Worm (Caenorhabditis elegans) whole organism, young adult: Measurements from ENCODE around the gene daf-41.

Source experiments
- B0261.1 ChIP-seq: sonication (generic microtip); optimal IDR thresholded peaks from 2 replicates; lab custom pipeline; 2016; ENCODE audit warnings: mild to moderate bottlenecking, missing genetic modification characterization, moderate library complexity, missing compliant biosample characterization
- F22D6.2 ChIP-seq: sonication (generic microtip); optimal IDR thresholded peaks from 2 replicates; lab custom pipeline; 2016; ENCODE audit warnings: mild to moderate bottlenecking, missing genetic modification characterization, missing compliant biosample characterization
- F37B4.10 ChIP-seq: fragments of 200-800 bp; sonication (Bioruptor generic); IDR thresholded peaks from 2 replicates; pipeline ENCODE4 v1.3.6; 2022; ENCODE audit warnings: missing genetic modification characterization, missing compliant biosample characterization
- F39B2.1 ChIP-seq: fragments of 200-800 bp; sonication (Bioruptor generic); IDR thresholded peaks from 2 replicates; pipeline ENCODE4 v1.3.6; 2022; ENCODE audit warnings: missing genetic modification reagents, missing genetic modification characterization, missing compliant biosample characterization
- F57A8.1 ChIP-seq: fragments of 200-800 bp; sonication (Bioruptor generic); optimal IDR thresholded peaks from 2 replicates; lab custom pipeline; 2018; ENCODE audit warnings: mild to moderate bottlenecking, missing genetic modification characterization, moderate library complexity, missing compliant biosample characterization
- K12H6.12 ChIP-seq: fragments of 200-800 bp; sonication (Bioruptor generic); optimal IDR thresholded peaks from 2 replicates; lab custom pipeline; 2018; ENCODE audit warnings: mild to moderate bottlenecking, missing genetic modification characterization, missing compliant biosample characterization
- Y53F4B.3 ChIP-seq: fragments of 200-800 bp; sonication (Bioruptor generic); IDR thresholded peaks from 2 replicates; pipeline ENCODE4 v1.3.6; 2022; ENCODE audit warnings: missing genetic modification reagents, missing genetic modification characterization, missing compliant biosample characterization
- ZK185.1 ChIP-seq: sonication (generic microtip); optimal IDR thresholded peaks from 2 replicates; lab custom pipeline; 2016; ENCODE audit warnings: mild to moderate bottlenecking, missing genetic modification characterization, missing compliant biosample characterization; ENCODE audit not compliant: poor library complexity, severe bottlenecking
- ama-1 ChIP-seq, 3 experiments: fragments of 150-350 bp in 1 of 3; sonication (generic microtip) in 2 of 3; optimal IDR thresholded peaks; 2 replicates each; lab custom pipeline; 2014 to 2018; ENCODE audit warnings: missing biosample characterization in 2 of 3, missing genetic modification characterization in 2 of 3, missing genetic modification reagents in 2 of 3
- bed-1 ChIP-seq: fragments of 200-800 bp; sonication (Bioruptor generic); IDR thresholded peaks from 2 replicates; pipeline ENCODE4 v1.3.6; 2022; ENCODE audit warnings: missing genetic modification reagents, missing genetic modification characterization, missing compliant biosample characterization
- ceh-100 ChIP-seq: fragments of 200-800 bp; sonication (Bioruptor generic); IDR thresholded peaks from 2 replicates; pipeline ENCODE4 v1.3.6; 2022; ENCODE audit warnings: missing genetic modification reagents, missing genetic modification characterization, missing compliant biosample characterization
- ceh-58 ChIP-seq: fragments of 200-800 bp; sonication (Bioruptor generic); IDR thresholded peaks from 2 replicates; pipeline ENCODE4 v1.3.6; 2022; ENCODE audit warnings: missing genetic modification characterization, missing compliant biosample characterization
- ceh-79 ChIP-seq: sonication (generic microtip); optimal IDR thresholded peaks from 2 replicates; lab custom pipeline; 2017; ENCODE audit warnings: mild to moderate bottlenecking, missing genetic modification characterization, missing compliant biosample characterization
- die-1 ChIP-seq: sonication (generic microtip); optimal IDR thresholded peaks from 2 replicates; lab custom pipeline; 2016; ENCODE audit warnings: missing genotype, mild to moderate bottlenecking, missing genetic modification characterization, missing compliant biosample characterization
- efl-1 ChIP-seq: fragments of 150-350 bp; optimal IDR thresholded peaks from 2 replicates; lab custom pipeline; 2014; ENCODE audit warnings: missing biosample characterization, missing genetic modification reagents, missing genetic modification characterization
- egl-44 ChIP-seq: fragments of 200-800 bp; sonication (Bioruptor generic); IDR thresholded peaks from 2 replicates; pipeline ENCODE4 v1.3.6; 2022; ENCODE audit warnings: missing genetic modification reagents, missing genetic modification characterization, missing compliant biosample characterization
- hmg-20 ChIP-seq: fragments of 200-800 bp; sonication (Bioruptor generic); IDR thresholded peaks from 2 replicates; pipeline ENCODE4 v1.3.6; 2022; ENCODE audit warnings: missing genetic modification reagents, missing genetic modification characterization, missing compliant biosample characterization
- hrde-1 ChIP-seq: sonication (generic microtip); optimal IDR thresholded peaks from 2 replicates; lab custom pipeline; 2016; ENCODE audit warnings: missing genetic modification characterization, mild to moderate bottlenecking, missing compliant biosample characterization, moderate library complexity, missing genotype, missing genetic modification reagents, borderline replicate concordance
- hsf-1 ChIP-seq: fragments of 200-800 bp; sonication (Bioruptor generic); IDR thresholded peaks from 2 replicates; pipeline ENCODE4 v1.3.6; 2022; ENCODE audit warnings: missing genetic modification reagents, missing genetic modification characterization, missing compliant biosample characterization
- lsy-27 ChIP-seq: sonication (generic microtip); optimal IDR thresholded peaks from 2 replicates; lab custom pipeline; 2017; ENCODE audit warnings: missing genetic modification characterization, mild to moderate bottlenecking, missing compliant biosample characterization, antibody characterized with exemption, missing genotype, borderline replicate concordance; ENCODE audit not compliant: insufficient read depth
- madf-10 ChIP-seq: sonication (generic microtip); optimal IDR thresholded peaks from 2 replicates; lab custom pipeline; 2016; ENCODE audit warnings: mild to moderate bottlenecking, missing genetic modification characterization, missing compliant biosample characterization
- madf-3 ChIP-seq: fragments of 200-800 bp; sonication (Bioruptor generic); IDR thresholded peaks from 2 replicates; pipeline ENCODE4 v1.3.6; 2022; ENCODE audit warnings: missing genetic modification reagents, missing genetic modification characterization, missing compliant biosample characterization
- madf-8 ChIP-seq: fragments of 200-800 bp; sonication (Bioruptor generic); conservative IDR thresholded peaks from 2 replicates; pipeline ENCODE4 v1.3.6; 2022; ENCODE audit warnings: missing genetic modification reagents, missing genetic modification characterization, missing compliant biosample characterization
- mes-4 ChIP-seq: sonication (generic microtip); optimal IDR thresholded peaks from 2 replicates; lab custom pipeline; 2016; ENCODE audit warnings: missing genotype, missing genetic modification characterization, missing compliant biosample characterization
- nfya-2 ChIP-seq: fragments of 200-800 bp; sonication (Bioruptor generic); IDR thresholded peaks from 2 replicates; pipeline ENCODE4 v1.3.6; 2022; ENCODE audit warnings: missing genetic modification reagents, missing genetic modification characterization, missing compliant biosample characterization
- nhr-179 ChIP-seq: sonication (generic microtip); optimal IDR thresholded peaks from 2 replicates; lab custom pipeline; 2016; ENCODE audit warnings: mild to moderate bottlenecking, missing genetic modification characterization, missing compliant biosample characterization
- nhr-27 ChIP-seq: fragments of 200-800 bp; sonication (Bioruptor generic); optimal IDR thresholded peaks from 2 replicates; lab custom pipeline; 2018; ENCODE audit warnings: mild to moderate bottlenecking, missing genetic modification characterization, moderate library complexity, missing compliant biosample characterization
- rcor-1 ChIP-seq: fragments of 200-800 bp; sonication (Bioruptor generic); IDR thresholded peaks from 2 replicates; pipeline ENCODE4 v1.3.6; 2022; ENCODE audit warnings: missing genetic modification reagents, missing genetic modification characterization, missing compliant biosample characterization
- repo-1 ChIP-seq: sonication (generic microtip); optimal IDR thresholded peaks from 2 replicates; lab custom pipeline; 2017; ENCODE audit warnings: mild to moderate bottlenecking, missing genetic modification characterization, missing compliant biosample characterization
- rpc-1 ChIP-seq, 2 experiments: fragments of 150-350 bp in 1 of 2; sonication (generic microtip) in 1 of 2; optimal IDR thresholded peaks; 2 replicates each; lab custom pipeline; 2014 to 2018; ENCODE audit warnings: missing biosample characterization in 1 of 2, missing genetic modification characterization in 1 of 2, missing genetic modification reagents in 1 of 2, missing genotype in 1 of 2
- sea-2 ChIP-seq: fragments of 200-800 bp; sonication (Bioruptor generic); IDR thresholded peaks from 2 replicates; pipeline ENCODE4 v1.3.6; 2022; ENCODE audit warnings: missing genetic modification characterization, missing compliant biosample characterization
- snpc-1.3 ChIP-seq: sonication (generic microtip); optimal IDR thresholded peaks from 2 replicates; lab custom pipeline; 2017; ENCODE audit warnings: missing genetic modification characterization, mild to moderate bottlenecking, missing compliant biosample characterization, antibody characterized with exemption, moderate library complexity, missing genotype, missing genetic modification reagents; ENCODE audit not compliant: insufficient read depth
- snpc-4 ChIP-seq, 5 experiments: fragments of 150-350 bp in 1 of 5; sonication (generic microtip) in 4 of 5; optimal IDR thresholded peaks; 2 replicates each; lab custom pipeline; 2014 to 2018; ENCODE audit warnings: missing genetic modification characterization in 5 of 5, missing biosample characterization in 3 of 5, antibody characterized with exemption in 2 of 5, mild to moderate bottlenecking in 2 of 5, missing compliant biosample characterization in 2 of 5, missing genotype in 2 of 5, moderate library complexity in 2 of 5, missing genetic modification reagents in 1 of 5
- tbp1 ChIP-seq: fragments of 200-800 bp; sonication (Bioruptor generic); optimal IDR thresholded peaks from 2 replicates; lab custom pipeline; 2018; ENCODE audit warnings: mild to moderate bottlenecking, missing genetic modification characterization, missing compliant biosample characterization
- ztf-26 ChIP-seq: sonication (generic microtip); optimal IDR thresholded peaks from 2 replicates; lab custom pipeline; 2017; ENCODE audit warnings: missing genetic modification characterization, missing compliant biosample characterization
- ztf-3 ChIP-seq: fragments of 200-800 bp; sonication (Bioruptor generic); optimal IDR thresholded peaks from 2 replicates; lab custom pipeline; 2018; ENCODE audit warnings: mild to moderate bottlenecking, missing genetic modification characterization, missing compliant biosample characterization
- ztf-6 ChIP-seq: fragments of 200-800 bp; sonication (Bioruptor generic); IDR thresholded peaks from 2 replicates; pipeline ENCODE4 v1.3.6; 2022; ENCODE audit warnings: missing genetic modification reagents, missing genetic modification characterization, missing compliant biosample characterization

The daf-41 gene

DNA sequence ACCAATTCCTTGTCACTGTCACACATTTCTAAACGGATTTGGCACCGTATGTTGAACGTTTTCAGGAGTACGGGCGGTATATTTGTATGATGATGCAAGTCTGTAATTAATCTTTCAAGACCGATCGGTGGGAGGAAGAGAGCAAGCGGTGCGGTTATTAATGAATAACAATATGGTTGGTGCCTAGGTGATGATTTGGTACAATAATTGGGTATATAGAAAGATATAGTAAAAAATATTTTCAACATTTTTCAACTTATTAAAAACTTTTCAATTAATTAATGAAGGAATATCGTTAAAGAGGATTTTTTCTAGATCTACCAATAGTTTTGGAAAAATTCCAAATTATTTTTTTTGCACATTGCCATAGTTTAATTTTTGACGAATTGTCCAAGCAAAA, 30.0 kb downstream of the daf-41 start, which contains the start of gene cnd-1:
cnd-1 (minus strand) TSS at position 101 of the 400 bp plus-strand sequence.
- no peak for TF ChIP-seq nfya-2 (GFP tag; lab: Robert Waterston, UW)
- no peak for TF ChIP-seq ZK185.1 (tag; lab: Kevin White, UChicago)
- no peak for TF ChIP-seq Y53F4B.3
- TF ChIP-seq sea-2 (GFP tag; lab: Robert Waterston, UW), result no peak
- TF ChIP-seq snpc-1.3, result no peak
- no peak for TF ChIP-seq ztf-6 (GFP tag; lab: Robert Waterston, UW)
- TF ChIP-seq madf-10 (tag; lab: Kevin White, UChicago), result no peak
- no peak for TF ChIP-seq die-1 (tag; lab: Kevin White, UChicago)
- no peak for TF ChIP-seq repo-1 (tag; lab: Kevin White, UChicago)
- no peak for TF ChIP-seq lsy-27 (tag; lab: Kevin White, UChicago)
- no peak for TF ChIP-seq efl-1 (GFP tag; lab: Kevin White, UChicago)
- no peak for TF ChIP-seq hmg-20 (GFP tag; lab: Robert Waterston, UW)
- TF ChIP-seq ztf-3 (GFP tag; lab: Kevin White, UChicago), result no peak
- TF ChIP-seq egl-44 (GFP tag; lab: Robert Waterston, UW), result no peak

DNA sequence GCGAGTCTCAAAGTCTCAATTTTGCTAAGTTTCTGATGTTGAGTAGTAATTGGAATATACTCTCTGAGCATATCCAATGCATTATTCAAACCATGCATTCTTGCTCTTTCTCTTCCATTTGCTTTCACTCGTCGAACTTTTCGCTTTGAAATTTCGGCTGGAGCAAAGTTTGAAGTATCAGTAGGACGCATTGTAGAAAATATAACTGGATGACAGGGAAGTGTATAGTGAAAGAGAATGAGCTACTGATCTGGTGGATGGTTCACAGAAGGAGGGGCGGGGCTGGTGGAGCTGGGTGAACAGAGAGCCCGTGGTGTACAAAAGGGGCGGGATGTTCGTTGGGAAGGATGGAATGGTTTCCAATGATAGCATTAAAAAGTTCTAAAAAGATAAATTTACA, 32.7 kb downstream of the daf-41 start:
- TF ChIP-seq hsf-1 (GFP tag; lab: Robert Waterston, UW) (no peak), hrde-1 (no peak), efl-1 (GFP tag; lab: Kevin White, UChicago) (no peak), F37B4.10 (GFP tag; lab: Robert Waterston, UW) (0 out of 2 replicates have a peak, but pooled peaks have one; percentile 53), F22D6.2 (tag; lab: Kevin White, UChicago) (no peak), ama-1 (optimal IDR thresholded peaks at IDR 0.05; lab: Kevin White, UChicago) (no peak), ama-1 (GFP tag; optimal IDR thresholded peaks at IDR 0.05; lab: Kevin White, UChicago) (no peak)
- TF ChIP-seq, all 124 proteins: peak for 1

DNA sequence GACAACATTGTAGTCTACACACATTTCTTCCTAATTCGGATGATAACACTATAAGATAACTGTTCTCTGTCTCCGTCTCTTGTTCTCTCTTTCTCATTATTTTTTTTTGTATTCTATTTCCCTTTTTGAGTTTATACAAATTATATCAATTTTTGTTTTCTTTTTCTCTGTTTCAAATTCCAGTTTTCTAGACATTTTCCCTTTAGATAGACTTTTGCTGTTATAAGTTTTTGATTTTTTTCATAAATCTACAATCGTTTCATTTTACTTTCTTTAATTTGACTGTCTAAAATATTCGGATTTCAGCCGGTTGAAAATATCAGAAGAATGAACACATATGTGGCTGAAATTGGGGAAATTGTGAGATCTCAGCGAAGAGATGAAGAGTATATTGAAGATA, 38.5 kb downstream of the daf-41 start, which contains the start of gene prx-10:
prx-10 (plus strand) TSS at position 301 of the 400 bp plus-strand sequence.
- no peak for TF ChIP-seq tbp1 (GFP tag; lab: Kevin White, UChicago)
- TF ChIP-seq nhr-27, result no peak
- TF ChIP-seq madf-10 (tag; lab: Kevin White, UChicago), result no peak
- no peak for TF ChIP-seq rcor-1
- TF ChIP-seq nhr-179, result no peak
- TF ChIP-seq mes-4, result no peak
- TF ChIP-seq ztf-26, result no peak
- no peak for TF ChIP-seq K12H6.12 (tag; lab: Kevin White, UChicago)
- no peak for TF ChIP-seq rpc-1 (optimal IDR thresholded peaks at IDR 0.05; lab: Kevin White, UChicago)
- no peak for TF ChIP-seq rpc-1 (tag; optimal IDR thresholded peaks at IDR 0.05; lab: Kevin White, UChicago)
- TF ChIP-seq F39B2.1 (GFP tag; lab: Robert Waterston, UW), result no peak
- no peak for TF ChIP-seq ceh-100
- no peak for TF ChIP-seq ceh-79
- no peak for TF ChIP-seq snpc-1.3
- no peak for TF ChIP-seq madf-8 (GFP tag; lab: Robert Waterston, UW)
- no peak for TF ChIP-seq B0261.1 (tag; lab: Kevin White, UChicago)
- no peak for TF ChIP-seq ceh-58
- TF ChIP-seq bed-1 (GFP tag; lab: Robert Waterston, UW), result no peak
- no peak for TF ChIP-seq snpc-4 (GFP tag; optimal IDR thresholded peaks at IDR 0.05; lab: Kevin White, UChicago)
- TF ChIP-seq snpc-4 (tag; optimal IDR thresholded peaks at IDR 0.05; lab: Kevin White, UChicago), result no peak
- TF ChIP-seq F57A8.1 (GFP tag; lab: Kevin White, UChicago), result no peak
- TF ChIP-seq madf-3 (GFP tag; lab: Robert Waterston, UW), result no peak
